Fruit fly (Drosophila melanogaster) whole organism: ENCODE results near the gene pkaap.

Experiments
- CG8478 ChIP-seq: fragments of >200 bp; optimal IDR thresholded peaks from 2 replicates; lab custom pipeline; 2018; ENCODE audit warnings: inconsistent platforms
- EcR ChIP-seq, 2 experiments: fragments of >200 bp; optimal IDR thresholded peaks; 2 replicates each; lab custom pipeline; 2017; ENCODE audit warnings: missing biosample characterization in 2 of 2, missing genetic modification characterization in 2 of 2, missing genetic modification reagents in 2 of 2
- pan ChIP-seq: fragments of >200 bp; optimal IDR thresholded peaks from 2 replicates; lab custom pipeline; 2017
- psq ChIP-seq: fragments of >200 bp; optimal IDR thresholded peaks from 2 replicates; lab custom pipeline; 2017
- usp ChIP-seq: fragments of >200 bp; optimal IDR thresholded peaks from 2 replicates; lab custom pipeline; 2017; ENCODE audit warnings: missing biosample characterization, missing genetic modification characterization, mixed read lengths

- TF ChIP-seq CG8478 (no peak), usp (no peak), pan (lab: Kevin White, UChicago) (no peak), EcR (GFP tag; optimal IDR thresholded peaks at IDR 0.05; lab: Kevin White, UChicago) (no peak), psq (lab: Kevin White, UChicago) (no peak)
Observed at dm6 chr2L:16320428-16320827, 32.3 kb downstream of the pkaap start.
